Worm (Caenorhabditis elegans) whole organism, young adult: ENCODE results near the gene B0280.11.

ENCODE experiments used
- D2030.7 ChIP-seq: fragments of 200-800 bp; sonication (Bioruptor generic); IDR thresholded peaks from 2 replicates; pipeline ENCODE4 v1.3.6; 2022; ENCODE audit warnings: missing genetic modification reagents, missing genetic modification characterization, missing compliant biosample characterization
- F23B12.7 ChIP-seq: sonication (generic microtip); optimal IDR thresholded peaks from 2 replicates; lab custom pipeline; 2017; ENCODE audit warnings: missing genetic modification characterization, mild to moderate bottlenecking, missing compliant biosample characterization, antibody characterized with exemption, moderate library complexity; ENCODE audit not compliant: insufficient read depth
- let-526 ChIP-seq: fragments of 200-800 bp; sonication (Bioruptor generic); IDR thresholded peaks from 2 replicates; pipeline ENCODE4 v1.3.6; 2022; ENCODE audit warnings: missing genetic modification reagents, missing genetic modification characterization, missing compliant biosample characterization
- let-607 ChIP-seq, 2 experiments: fragments of 200-800 bp in 1 of 2; sonication (Bioruptor generic) in 1 of 2; sonication (generic microtip) in 1 of 2; optimal IDR thresholded peaks; 2 replicates each; lab custom pipeline; 2016 to 2018; ENCODE audit warnings: mild to moderate bottlenecking in 2 of 2, missing compliant biosample characterization in 2 of 2, missing genetic modification characterization in 2 of 2, moderate library complexity in 2 of 2, missing genotype in 1 of 2
- lsy-27 ChIP-seq: sonication (generic microtip); optimal IDR thresholded peaks from 2 replicates; lab custom pipeline; 2017; ENCODE audit warnings: missing genetic modification characterization, mild to moderate bottlenecking, missing compliant biosample characterization, antibody characterized with exemption, missing genotype, borderline replicate concordance; ENCODE audit not compliant: insufficient read depth
- nhr-27 ChIP-seq: fragments of 200-800 bp; sonication (Bioruptor generic); optimal IDR thresholded peaks from 2 replicates; lab custom pipeline; 2018; ENCODE audit warnings: mild to moderate bottlenecking, missing genetic modification characterization, moderate library complexity, missing compliant biosample characterization
- pha-4 ChIP-seq: fragments of 150-350 bp; sonication (generic microtip); optimal IDR thresholded peaks from 2 replicates; lab custom pipeline; 2014; ENCODE audit warnings: missing biosample characterization, missing genetic modification reagents, missing genetic modification characterization
- rcor-1 ChIP-seq: fragments of 200-800 bp; sonication (Bioruptor generic); IDR thresholded peaks from 2 replicates; pipeline ENCODE4 v1.3.6; 2022; ENCODE audit warnings: missing genetic modification reagents, missing genetic modification characterization, missing compliant biosample characterization
- snpc-4 ChIP-seq, 5 experiments: fragments of 150-350 bp in 1 of 5; sonication (generic microtip) in 4 of 5; optimal IDR thresholded peaks; 2 replicates each; lab custom pipeline; 2014 to 2018; ENCODE audit warnings: missing genetic modification characterization in 5 of 5, missing biosample characterization in 3 of 5, antibody characterized with exemption in 2 of 5, mild to moderate bottlenecking in 2 of 5, missing compliant biosample characterization in 2 of 5, missing genotype in 2 of 5, moderate library complexity in 2 of 5, missing genetic modification reagents in 1 of 5
- unc-62 ChIP-seq: fragments of 150-350 bp; optimal IDR thresholded peaks from 2 replicates; lab custom pipeline; 2014; ENCODE audit warnings: missing biosample characterization, missing genetic modification reagents, missing genetic modification characterization

DNA sequence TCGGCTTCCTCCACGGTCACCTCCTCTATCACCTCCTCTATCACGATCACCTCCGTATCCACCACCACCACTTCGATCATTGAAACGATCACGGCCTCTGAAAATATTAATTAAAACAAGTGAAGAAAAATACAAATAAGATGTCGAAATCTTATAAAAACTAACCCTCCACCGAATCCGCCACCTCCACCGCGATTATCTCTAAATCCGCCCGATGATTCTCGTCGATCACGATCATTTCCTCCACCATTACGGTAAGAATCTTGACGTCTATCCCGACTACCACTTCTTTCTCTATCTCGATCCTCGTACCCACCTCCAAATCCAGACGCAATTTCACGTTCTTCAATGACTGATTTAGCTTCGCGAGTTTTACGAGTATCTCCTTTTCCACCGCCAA is 21.2 kb upstream of the B0280.11 start:
- no peak for TF ChIP-seq D2030.7 (GFP tag; lab: Robert Waterston, UW)
- TF ChIP-seq nhr-27 (tag; lab: Kevin White, UChicago): no peak
- no peak for TF ChIP-seq F23B12.7 (tag; lab: Kevin White, UChicago)
- no peak for TF ChIP-seq lsy-27 (tag; lab: Kevin White, UChicago)
- no peak for TF ChIP-seq unc-62 (GFP tag; lab: Kevin White, UChicago)
- TF ChIP-seq pha-4 (tag; lab: Kevin White, UChicago): no peak
- TF ChIP-seq snpc-4 (GFP tag; optimal IDR thresholded peaks at IDR 0.05; lab: Kevin White, UChicago): no peak
- TF ChIP-seq snpc-4 (tag; optimal IDR thresholded peaks at IDR 0.05; lab: Kevin White, UChicago): no peak
- TF ChIP-seq rcor-1 (GFP tag; lab: Robert Waterston, UW): no peak
- TF ChIP-seq let-526 (GFP tag; lab: Robert Waterston, UW): no peak
- no peak for TF ChIP-seq let-607 (tag; optimal IDR thresholded peaks at IDR 0.05; lab: Kevin White, UChicago)
